Worm (Caenorhabditis elegans): ENCODE measurements around the gene pno-1.

Gene pno-1

DNA sequence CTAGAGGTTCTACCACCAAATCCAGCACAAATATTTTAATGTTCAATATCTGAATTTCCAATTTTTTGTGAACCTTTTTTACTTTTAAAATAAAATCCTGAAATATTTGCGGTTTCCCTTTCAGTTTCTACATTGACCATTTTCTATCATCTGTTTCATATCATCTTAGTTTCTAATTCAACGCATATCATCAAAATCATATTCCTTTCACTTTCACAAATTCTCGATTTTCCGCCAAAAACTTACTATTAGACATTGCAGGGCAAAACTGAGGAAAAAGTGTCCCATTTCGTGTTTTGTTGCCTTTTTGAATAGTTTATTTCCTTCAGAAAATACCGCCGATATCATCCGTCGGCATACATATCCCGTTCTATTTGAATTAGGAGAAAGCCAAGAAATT, 17.6 kb downstream of the pno-1 start:
- TF ChIP-seq bed-2 (GFP tag; IDR thresholded peaks at IDR 0.05) = no peak
- no peak for TF ChIP-seq madf-8 (GFP tag; conservative IDR thresholded peaks at IDR 0.05)
- no peak for TF ChIP-seq attf-3 (GFP tag; conservative IDR thresholded peaks at IDR 0.05)
- TF ChIP-seq B0336.3 (GFP tag; IDR thresholded peaks at IDR 0.05) = no peak
- no peak for TF ChIP-seq ztf-3 (GFP tag; optimal IDR thresholded peaks at IDR 0.05)
- TF ChIP-seq mcd-1 (GFP tag; IDR thresholded peaks at IDR 0.05) = no peak
- no peak for TF ChIP-seq ztf-22 (GFP tag; optimal IDR thresholded peaks at IDR 0.05)
- no peak for TF ChIP-seq xnd-1 (tag; optimal IDR thresholded peaks at IDR 0.05)
- TF ChIP-seq Y53G8AR.9 (GFP tag; conservative IDR thresholded peaks at IDR 0.05) = no peak
- TF ChIP-seq mxl-1 (tag; optimal IDR thresholded peaks at IDR 0.05) = no peak
- no peak for TF ChIP-seq hlh-26 (GFP tag; conservative IDR thresholded peaks at IDR 0.05)

- TF ChIP-seq hsf-1 (GFP tag; IDR thresholded peaks at IDR 0.05) = no peak
- no peak for TF ChIP-seq B0035.1 (tag; optimal IDR thresholded peaks at IDR 0.05)
- TF ChIP-seq madf-10 (tag; optimal IDR thresholded peaks at IDR 0.05) = no peak
- no peak for TF ChIP-seq bed-1 (GFP tag; IDR thresholded peaks at IDR 0.05)
- no peak for TF ChIP-seq ztf-18 (tag; optimal IDR thresholded peaks at IDR 0.05)
- TF ChIP-seq ceh-40 (GFP tag; IDR thresholded peaks at IDR 0.05) = no peak
- TF ChIP-seq dpl-1 (GFP tag; optimal IDR thresholded peaks at IDR 0.05) = no peak
- TF ChIP-seq unc-62 (GFP tag; optimal IDR thresholded peaks at IDR 0.05) = no peak
- no peak for TF ChIP-seq ets-4 (GFP tag; optimal IDR thresholded peaks at IDR 0.05)
- TF ChIP-seq unc-130 (GFP tag; optimal IDR thresholded peaks at IDR 0.05) = no peak
- TF ChIP-seq F22D6.2 (tag; optimal IDR thresholded peaks at IDR 0.05) = no peak
- TF ChIP-seq rec-8 (tag; optimal IDR thresholded peaks at IDR 0.05) = no peak
- no peak for TF ChIP-seq F55B11.4 (tag; optimal IDR thresholded peaks at IDR 0.05; ENCODE audit: borderline replicate concordance, insufficient read depth)
- no peak for TF ChIP-seq F39B2.1 (GFP tag; IDR thresholded peaks at IDR 0.05)
- TF ChIP-seq nfya-1 (tag; optimal IDR thresholded peaks at IDR 0.05; ENCODE audit: borderline replicate concordance, insufficient read depth) = no peak
- TF ChIP-seq Y53G8AR.9 (GFP tag; conservative IDR thresholded peaks at IDR 0.05) = no peak
- no peak for TF ChIP-seq egl-18 (GFP tag; IDR thresholded peaks at IDR 0.05)
- TF ChIP-seq K12H6.12 (tag; optimal IDR thresholded peaks at IDR 0.05) = no peak
Measured at ce11 chrII:9724464-9724863, 18.2 kb downstream of the pno-1 start, which contains the start of gene cutl-2. Gene cutl-2 (minus strand): TSS chrII:9724673.

ce11 chrII:9718631-9719252, 23.9 kb downstream of the pno-1 start, which contains the start of gene Y53C12A.11:
Gene Y53C12A.11 (minus strand): TSS chrII:9718698.
- TF ChIP-seq ztf-28 (GFP tag; IDR thresholded peaks at IDR 0.05) (peak; percentile 67; the same call in 1 of the 2 replicates), attf-3 (GFP tag; conservative IDR thresholded peaks at IDR 0.05) (peak; percentile 82), madf-3 (GFP tag; IDR thresholded peaks at IDR 0.05) (peak; percentile 88; the same call in 1 of the 2 replicates), rcor-1 (GFP tag; IDR thresholded peaks at IDR 0.05) (peak; percentile 75), hsf-1 (GFP tag; IDR thresholded peaks at IDR 0.05) (0 out of 2 replicates have a peak, but pooled peaks have one; percentile 32), Y53G8AR.9 (GFP tag; conservative IDR thresholded peaks at IDR 0.05) (0 out of 2 replicates have a peak, but pooled peaks have one; percentile 54), madf-8 (GFP tag; conservative IDR thresholded peaks at IDR 0.05) (peak; percentile 87), B0019.2 (GFP tag; conservative IDR thresholded peaks at IDR 0.05) (peak; percentile 60; the same call in 1 of the 2 replicates), egrh-3 (GFP tag; IDR thresholded peaks at IDR 0.05) (0 out of 2 replicates have a peak, but pooled peaks have one; percentile 12), hmg-1.2 (GFP tag; IDR thresholded peaks at IDR 0.05) (peak; percentile 96), pbrm-1 (GFP tag; IDR thresholded peaks at IDR 0.05) (peak; percentile 63; the same call in 1 of the 2 replicates), madf-6 (GFP tag; IDR thresholded peaks at IDR 0.05) (peak; percentile 92), mcd-1 (GFP tag; IDR thresholded peaks at IDR 0.05) (peak; percentile 79), ceh-91 (GFP tag; IDR thresholded peaks at IDR 0.05) (peak; percentile 90), Y95B8A.8 (GFP tag; IDR thresholded peaks at IDR 0.05) (0 out of 2 replicates have a peak, but pooled peaks have one; percentile 34), D2030.7 (GFP tag; IDR thresholded peaks at IDR 0.05) (peak; percentile 90), C17E4.6 (GFP tag; IDR thresholded peaks at IDR 0.05) (peak; percentile 75; the same call in 1 of the 2 replicates), xnd-1 (tag; optimal IDR thresholded peaks at IDR 0.05) (peak; percentile 26), F33H1.4 (GFP tag; IDR thresholded peaks at IDR 0.05) (peak; percentile 84), lin-54 (GFP tag; optimal IDR thresholded peaks at IDR 0.05) (peak; percentile 23), dox-1 (GFP tag; IDR thresholded peaks at IDR 0.05) (peak; percentile 85)

Measured in whole organism, young adult.